Worm (Caenorhabditis elegans) whole organism, L4 larva: ENCODE data around the gene eef-1B.2.

Source experiments
- R02D3.7 ChIP-seq: fragments of 150-350 bp; sonication (generic microtip); optimal IDR thresholded peaks from 3 replicates; lab custom pipeline; 2014; ENCODE audit warnings: missing biosample characterization, missing genetic modification characterization
- dve-1 ChIP-seq: sonication (generic microtip); optimal IDR thresholded peaks from 2 replicates; lab custom pipeline; 2017; ENCODE audit warnings: antibody characterized with exemption, mild to moderate bottlenecking, missing genetic modification characterization, missing compliant biosample characterization; ENCODE audit not compliant: insufficient read depth
- hlh-30 ChIP-seq: sonication (generic microtip); optimal IDR thresholded peaks from 2 replicates; lab custom pipeline; 2017; ENCODE audit warnings: antibody characterized with exemption, mild to moderate bottlenecking, missing genetic modification characterization, missing compliant biosample characterization; ENCODE audit not compliant: insufficient read depth
- lsy-2 ChIP-seq, 2 experiments: fragments of 150-350 bp in 1 of 2; sonication (generic microtip) in 1 of 2; optimal IDR thresholded peaks; 2 replicates each; lab custom pipeline; 2014 to 2017; ENCODE audit warnings: missing biosample characterization in 2 of 2, missing genetic modification characterization in 2 of 2
- nhr-111 ChIP-seq: fragments of 200-800 bp; sonication (Bioruptor generic); optimal IDR thresholded peaks from 2 replicates; lab custom pipeline; 2018; ENCODE audit warnings: mild to moderate bottlenecking, missing genetic modification characterization, missing compliant biosample characterization
- nhr-77 ChIP-seq: fragments of 150-350 bp; optimal IDR thresholded peaks from 2 replicates; lab custom pipeline; 2014; ENCODE audit warnings: missing biosample characterization, missing genetic modification characterization
- php-3 ChIP-seq: fragments of 200-800 bp; sonication (Bioruptor generic); IDR thresholded peaks from 2 replicates; pipeline ENCODE4 v1.3.6; 2022; ENCODE audit warnings: missing genetic modification reagents, missing genetic modification characterization, missing compliant biosample characterization
- pqm-1 ChIP-seq: sonication (generic microtip); optimal IDR thresholded peaks from 2 replicates; lab custom pipeline; 2017; ENCODE audit warnings: missing biosample characterization, missing genetic modification characterization
- snpc-4 ChIP-seq: fragments of 150-350 bp; optimal IDR thresholded peaks from 2 replicates; lab custom pipeline; 2014; ENCODE audit warnings: missing biosample characterization, missing genetic modification characterization

DNA sequence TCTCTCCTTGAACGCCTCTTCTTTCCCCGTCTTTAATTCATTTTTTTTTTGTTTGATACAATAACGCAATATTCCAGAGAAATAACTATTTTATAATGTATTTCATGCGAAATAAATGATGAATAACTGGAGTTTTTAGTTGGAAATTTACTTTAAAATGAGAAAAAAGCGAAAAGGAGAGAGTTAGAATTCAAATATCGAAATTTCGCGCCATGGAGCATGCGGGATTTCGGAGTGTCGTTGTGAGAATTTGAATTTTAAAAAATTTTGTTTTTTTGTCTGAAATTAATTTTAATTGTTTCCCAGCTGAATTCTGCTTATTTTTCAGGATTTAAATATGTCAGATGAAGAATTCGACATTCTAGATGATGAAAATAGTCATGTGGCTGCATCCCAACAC lies 11.7 kb upstream of the eef-1B.2 start, which contains the start of gene fcd-2:
- no peak for TF ChIP-seq snpc-4 (tag; lab: Kevin White, UChicago)
- no peak for TF ChIP-seq nhr-111
- no peak for TF ChIP-seq hlh-30
- peak; percentile 23 for TF ChIP-seq dve-1
- no peak for TF ChIP-seq nhr-77
- no peak for TF ChIP-seq php-3 (GFP tag; lab: Robert Waterston, UW)
- peak; percentile 56 to 69 for TF ChIP-seq lsy-2 (tag; optimal IDR thresholded peaks at IDR 0.05; lab: Kevin White, UChicago)
- no peak for TF ChIP-seq pqm-1 (tag; lab: Kevin White, UChicago)
- no peak for TF ChIP-seq R02D3.7 (tag; lab: Kevin White, UChicago)
